Fruit fly (Drosophila melanogaster) whole organism, embryonic: Measurements from ENCODE around the gene CG10738.

ENCODE experiments used
- CG11398 ChIP-seq: fragments of 200-800 bp; sonication (Bioruptor generic); optimal IDR thresholded peaks from 2 replicates; lab custom pipeline; 2016; ENCODE audit warnings: missing biosample characterization, missing genetic modification characterization
- CG2120 ChIP-seq: fragments of 200-800 bp; sonication (Bioruptor generic); optimal IDR thresholded peaks from 3 replicates; lab custom pipeline; 2016; ENCODE audit warnings: missing biosample characterization, missing genetic modification characterization
- CG2129 ChIP-seq: fragments of 200-800 bp; sonication (Bioruptor generic); IDR thresholded peaks from 2 replicates; pipeline ENCODE4 v1.3.6; 2022; ENCODE audit warnings: missing biosample characterization, missing genetic modification characterization; ENCODE audit not compliant: partially characterized antibody
- CG2712 ChIP-seq: fragments of 200-800 bp; optimal IDR thresholded peaks from 3 replicates; lab custom pipeline; 2019; ENCODE audit warnings: missing biosample characterization, mild to moderate bottlenecking, missing genetic modification characterization, moderate library complexity
- Meics ChIP-seq: fragments of 200-800 bp; sonication (Bioruptor generic); optimal IDR thresholded peaks from 2 replicates; lab custom pipeline; 2017; ENCODE audit warnings: missing biosample characterization, mild to moderate bottlenecking, missing genetic modification characterization
- bowl ChIP-seq: fragments of 200-800 bp; sonication (Bioruptor generic); IDR thresholded peaks from 2 replicates; pipeline ENCODE4 v1.3.6; 2022; ENCODE audit warnings: missing biosample characterization, missing genetic modification characterization
- croc ChIP-seq: fragments of 200-800 bp; sonication (Bioruptor generic); conservative IDR thresholded peaks from 3 replicates; pipeline ENCODE4 v1.3.6; 2022; ENCODE audit warnings: missing biosample characterization, missing genetic modification characterization

DNA sequence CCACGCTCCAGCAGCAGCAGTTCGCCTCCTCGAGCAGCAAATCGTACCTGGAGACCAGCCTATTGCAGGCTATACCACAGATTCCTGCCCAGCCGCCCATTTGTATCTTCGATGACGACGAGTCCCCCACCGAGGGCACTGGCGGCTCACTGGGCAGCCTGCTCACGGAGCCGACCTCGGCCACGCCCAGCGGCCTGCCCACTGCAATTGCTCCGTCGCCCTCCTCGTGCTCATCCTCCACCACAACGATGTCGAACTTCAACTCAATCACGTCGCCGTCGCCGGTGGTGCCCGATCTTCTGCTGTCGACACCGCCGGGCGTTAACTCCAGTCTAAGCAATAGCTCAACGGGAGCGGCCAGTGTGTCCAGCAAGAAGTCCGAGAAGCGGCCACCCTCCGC is 53.1 kb downstream of the CG10738 start:
- no peak for TF ChIP-seq CG2129
- TF ChIP-seq CG11398 (GFP tag; lab: Kevin White, UChicago) = no peak
- TF ChIP-seq Meics = no peak
- no peak for TF ChIP-seq CG2712 (tag; lab: Kevin White, UChicago)
- no peak for TF ChIP-seq bowl (GFP tag; lab: Robert Waterston, UW)
- TF ChIP-seq CG2120 (GFP tag; lab: Kevin White, UChicago) = no peak
- TF ChIP-seq croc (GFP tag; lab: Robert Waterston, UW) = no peak
